Fruit fly (Drosophila melanogaster) whole organism, embryonic: ENCODE measurements around the gene CG31141.

ENCODE experiments used
- Aef1 ChIP-seq: fragments of 200-800 bp; sonication (Bioruptor generic); IDR thresholded peaks from 3 replicates; pipeline ENCODE4 v1.3.6; 2022; ENCODE audit warnings: missing biosample characterization, missing genetic modification characterization
- CG11085 ChIP-seq: fragments of 200-800 bp; sonication (Bioruptor generic); IDR thresholded peaks from 2 replicates; pipeline ENCODE4 v1.3.6; 2022; ENCODE audit warnings: missing biosample characterization, missing genetic modification characterization
- CG12299 ChIP-seq: fragments of 200-800 bp; sonication (Bioruptor generic); optimal IDR thresholded peaks from 2 replicates; lab custom pipeline; 2018; ENCODE audit warnings: missing biosample characterization, mild to moderate bottlenecking, missing genetic modification characterization
- CG17359 ChIP-seq: fragments of 200-800 bp; sonication (Bioruptor generic); optimal IDR thresholded peaks from 3 replicates; lab custom pipeline; 2018; ENCODE audit warnings: missing biosample characterization, mild to moderate bottlenecking, missing genetic modification characterization, moderate library complexity
- CG1792 ChIP-seq: fragments of 200-800 bp; sonication (Bioruptor generic); optimal IDR thresholded peaks from 2 replicates; lab custom pipeline; 2016; ENCODE audit warnings: missing biosample characterization, missing genetic modification characterization
- CG18262 ChIP-seq: fragments of 200-800 bp; optimal IDR thresholded peaks from 3 replicates; lab custom pipeline; 2019; ENCODE audit warnings: missing biosample characterization, mild to moderate bottlenecking, missing genetic modification characterization, moderate library complexity
- CG2202 ChIP-seq: fragments of 200-800 bp; sonication (Bioruptor generic); optimal IDR thresholded peaks from 2 replicates; lab custom pipeline; 2018; ENCODE audit warnings: missing biosample characterization, mild to moderate bottlenecking, missing genetic modification characterization
- CG31441 ChIP-seq: fragments of 200-800 bp; sonication (Bioruptor generic); IDR thresholded peaks from 2 replicates; pipeline ENCODE4 v1.3.6; 2022; ENCODE audit warnings: missing biosample characterization, missing genetic modification characterization
- CG4328 ChIP-seq: fragments of 200-800 bp; sonication (Bioruptor generic); optimal IDR thresholded peaks from 3 replicates; lab custom pipeline; 2017; ENCODE audit warnings: missing biosample characterization, missing genetic modification reagents, missing genetic modification characterization
- CG8388 ChIP-seq: fragments of 200-800 bp; sonication (Bioruptor generic); optimal IDR thresholded peaks from 2 replicates; lab custom pipeline; 2019; ENCODE audit warnings: missing biosample characterization, mild to moderate bottlenecking, missing genetic modification characterization, moderate library complexity
- CG8944 ChIP-seq: fragments of 200-800 bp; sonication (Bioruptor generic); optimal IDR thresholded peaks from 3 replicates; lab custom pipeline; 2016; ENCODE audit warnings: missing biosample characterization, missing genetic modification characterization
- CG9797 ChIP-seq: fragments of 200-800 bp; sonication (Bioruptor generic); optimal IDR thresholded peaks from 3 replicates; lab custom pipeline; 2018; ENCODE audit warnings: missing biosample characterization, mild to moderate bottlenecking, missing genetic modification characterization
- CG9932 ChIP-seq: fragments of 200-800 bp; sonication (Bioruptor generic); IDR thresholded peaks from 2 replicates; pipeline ENCODE4 v1.3.6; 2022; ENCODE audit warnings: missing biosample characterization, missing genetic modification characterization
- D19B ChIP-seq: fragments of 200-800 bp; sonication (Bioruptor generic); optimal IDR thresholded peaks from 2 replicates; lab custom pipeline; 2017; ENCODE audit warnings: missing biosample characterization, mild to moderate bottlenecking, missing genetic modification characterization
- Dad ChIP-seq: fragments of 200-800 bp; sonication (Bioruptor generic); optimal IDR thresholded peaks from 3 replicates; lab custom pipeline; 2016; ENCODE audit warnings: missing biosample characterization, missing genetic modification characterization
- Deaf1 ChIP-seq: fragments of 200-800 bp; optimal IDR thresholded peaks from 3 replicates; lab custom pipeline; 2019; ENCODE audit warnings: missing biosample characterization, mild to moderate bottlenecking, missing genetic modification characterization, moderate library complexity
- E2f1 ChIP-seq: fragments of 200-800 bp; sonication (Bioruptor generic); IDR thresholded peaks from 2 replicates; pipeline ENCODE4 v1.3.6; 2022; ENCODE audit warnings: missing biosample characterization, missing genetic modification characterization
- H15 ChIP-seq: fragments of 200-800 bp; sonication (Bioruptor generic); IDR thresholded peaks from 3 replicates; pipeline ENCODE4 v1.3.6; 2022; ENCODE audit warnings: missing biosample characterization, missing genetic modification characterization
- Hr51 ChIP-seq, 2 experiments: fragments of 200-800 bp; sonication (Bioruptor generic); optimal IDR thresholded peaks; 2 replicates in 1 of 2; 3 replicates in 1 of 2; lab custom pipeline; 2016 to 2018; ENCODE audit warnings: missing biosample characterization in 2 of 2, missing genetic modification characterization in 2 of 2, mild to moderate bottlenecking in 1 of 2, moderate library complexity in 1 of 2
- Kr ChIP-seq: fragments of 200-800 bp; sonication (Bioruptor generic); optimal IDR thresholded peaks from 2 replicates; lab custom pipeline; 2017; ENCODE audit warnings: missing biosample characterization, mild to moderate bottlenecking, missing genetic modification characterization
- Meics ChIP-seq: fragments of 200-800 bp; sonication (Bioruptor generic); optimal IDR thresholded peaks from 2 replicates; lab custom pipeline; 2017; ENCODE audit warnings: missing biosample characterization, mild to moderate bottlenecking, missing genetic modification characterization
- Optix ChIP-seq: fragments of 200-800 bp; sonication (Bioruptor generic); IDR thresholded peaks from 3 replicates; pipeline ENCODE4 v1.3.6; 2022; ENCODE audit warnings: missing biosample characterization, missing genetic modification characterization
- PHDP ChIP-seq: fragments of 200-800 bp; sonication (Bioruptor generic); optimal IDR thresholded peaks from 3 replicates; lab custom pipeline; 2018; ENCODE audit warnings: missing biosample characterization, mild to moderate bottlenecking, missing genetic modification characterization, moderate library complexity
- Ptx1 ChIP-seq: fragments of 200-800 bp; sonication (Bioruptor generic); IDR thresholded peaks from 2 replicates; pipeline ENCODE4 v1.3.6; 2022; ENCODE audit warnings: missing biosample characterization, missing genetic modification characterization
- Xrp1 ChIP-seq: fragments of 200-800 bp; sonication (Bioruptor generic); IDR thresholded peaks from 2 replicates; pipeline ENCODE4 v1.3.6; 2022; ENCODE audit warnings: missing biosample characterization, missing genetic modification characterization
- amos ChIP-seq: fragments of 200-800 bp; sonication (Bioruptor generic); IDR thresholded peaks from 2 replicates; pipeline ENCODE4 v1.3.6; 2022; ENCODE audit warnings: missing biosample characterization, missing genetic modification characterization; ENCODE audit not compliant: partially characterized antibody
- aop ChIP-seq: fragments of 200-800 bp; sonication (Bioruptor generic); IDR thresholded peaks from 2 replicates; pipeline ENCODE4 v1.3.6; 2022; ENCODE audit warnings: missing biosample characterization, missing genetic modification characterization
- az2 ChIP-seq: fragments of 200-800 bp; sonication (Bioruptor generic); optimal IDR thresholded peaks from 3 replicates; lab custom pipeline; 2016; ENCODE audit warnings: missing biosample characterization, missing genetic modification characterization
- bowl ChIP-seq: fragments of 200-800 bp; sonication (Bioruptor generic); IDR thresholded peaks from 2 replicates; pipeline ENCODE4 v1.3.6; 2022; ENCODE audit warnings: missing biosample characterization, missing genetic modification characterization
- chm ChIP-seq: fragments of 200-800 bp; sonication (Bioruptor generic); IDR thresholded peaks from 2 replicates; pipeline ENCODE4 v1.3.6; 2022; ENCODE audit warnings: missing biosample characterization, missing genetic modification characterization
- corto ChIP-seq: fragments of 200-800 bp; sonication (Bioruptor generic); optimal IDR thresholded peaks from 2 replicates; lab custom pipeline; 2016; ENCODE audit warnings: missing biosample characterization, mild to moderate bottlenecking, missing genetic modification characterization, moderate library complexity
- croc ChIP-seq: fragments of 200-800 bp; sonication (Bioruptor generic); conservative IDR thresholded peaks from 3 replicates; pipeline ENCODE4 v1.3.6; 2022; ENCODE audit warnings: missing biosample characterization, missing genetic modification characterization
- cwo ChIP-seq: fragments of 200-800 bp; sonication (Bioruptor generic); optimal IDR thresholded peaks from 3 replicates; lab custom pipeline; 2017; ENCODE audit warnings: missing biosample characterization, missing genetic modification characterization, mild to moderate bottlenecking, moderate library complexity, missing genetic modification reagents
- dmrt11E ChIP-seq: fragments of 200-800 bp; sonication (Bioruptor generic); optimal IDR thresholded peaks from 3 replicates; lab custom pipeline; 2018; ENCODE audit warnings: missing biosample characterization, mild to moderate bottlenecking, missing genetic modification characterization, moderate library complexity
- esg ChIP-seq: fragments of 200-800 bp; sonication (Bioruptor generic); conservative IDR thresholded peaks from 2 replicates; pipeline ENCODE4 v1.3.6; 2022; ENCODE audit warnings: missing biosample characterization, missing genetic modification characterization
- ftz-f1 ChIP-seq: fragments of 200-800 bp; sonication (Bioruptor generic); optimal IDR thresholded peaks from 2 replicates; lab custom pipeline; 2016; ENCODE audit warnings: missing biosample characterization, missing genetic modification characterization
- h ChIP-seq: fragments of >200 bp; optimal IDR thresholded peaks from 2 replicates; lab custom pipeline; 2017
- ind ChIP-seq: fragments of 200-800 bp; sonication (Bioruptor generic); optimal IDR thresholded peaks from 3 replicates; lab custom pipeline; 2016; ENCODE audit warnings: missing biosample characterization, missing genetic modification characterization
- jing ChIP-seq: fragments of 200-800 bp; sonication (Bioruptor generic); optimal IDR thresholded peaks from 2 replicates; lab custom pipeline; 2018; ENCODE audit warnings: missing biosample characterization, mild to moderate bottlenecking, missing genetic modification characterization
- kay ChIP-seq: fragments of 200-800 bp; sonication (Bioruptor generic); optimal IDR thresholded peaks from 2 replicates; lab custom pipeline; 2016; ENCODE audit warnings: missing biosample characterization, missing genetic modification characterization
- lab ChIP-seq: fragments of 200-800 bp; sonication (Bioruptor generic); optimal IDR thresholded peaks from 3 replicates; lab custom pipeline; 2017; ENCODE audit warnings: missing biosample characterization, missing genetic modification characterization, mild to moderate bottlenecking, moderate library complexity, missing genetic modification reagents
- pb ChIP-seq: fragments of 200-800 bp; sonication (Bioruptor generic); optimal IDR thresholded peaks from 3 replicates; lab custom pipeline; 2016; ENCODE audit warnings: missing biosample characterization, missing genetic modification characterization
- peb ChIP-seq: fragments of 200-800 bp; sonication (Bioruptor generic); IDR thresholded peaks from 2 replicates; pipeline ENCODE4 v1.3.6; 2022; ENCODE audit warnings: missing biosample characterization, missing genetic modification characterization
- pho ChIP-seq: fragments of 200-800 bp; sonication (Bioruptor generic); optimal IDR thresholded peaks from 2 replicates; lab custom pipeline; 2016; ENCODE audit warnings: missing biosample characterization, missing genetic modification characterization
- seq ChIP-seq: fragments of 200-800 bp; sonication (Bioruptor generic); IDR thresholded peaks from 2 replicates; pipeline ENCODE4 v1.3.6; 2022; ENCODE audit warnings: missing biosample characterization, missing genetic modification characterization
- sug ChIP-seq: fragments of 200-800 bp; optimal IDR thresholded peaks from 2 replicates; lab custom pipeline; 2019; ENCODE audit warnings: missing biosample characterization, mild to moderate bottlenecking, missing genetic modification characterization, moderate library complexity
- ttk ChIP-seq: fragments of 200-800 bp; sonication (Bioruptor generic); IDR thresholded peaks from 2 replicates; pipeline ENCODE4 v2.1.2; 2022; ENCODE audit warnings: missing biosample characterization, missing genetic modification characterization
- usp ChIP-seq: fragments of >200 bp; optimal IDR thresholded peaks from 2 replicates; lab custom pipeline; 2017; ENCODE audit warnings: missing biosample characterization, missing genetic modification characterization
- vvl ChIP-seq: fragments of 200-800 bp; sonication (Bioruptor generic); IDR thresholded peaks from 2 replicates; pipeline ENCODE4 v1.3.6; 2022; ENCODE audit warnings: missing biosample characterization, missing genetic modification characterization
- zfh1 ChIP-seq: fragments of 200-800 bp; sonication (Bioruptor generic); IDR thresholded peaks from 3 replicates; pipeline ENCODE4 v1.3.6; 2022; ENCODE audit warnings: missing biosample characterization, missing genetic modification characterization

Gene CG31141

dm6 chr3R:23888273-23889220 is 34.6 kb upstream of the CG31141 start (continued):
- no peak for TF ChIP-seq ftz-f1 (GFP tag; lab: Kevin White, UChicago)
- peak in 1 of 2 experiments; percentile 30 for TF ChIP-seq Hr51 (GFP tag; optimal IDR thresholded peaks at IDR 0.05; lab: Kevin White, UChicago)
- peak; percentile 14 for TF ChIP-seq Meics (GFP tag; lab: Kevin White, UChicago)
- no peak for TF ChIP-seq CG8944 (GFP tag; lab: Kevin White, UChicago)
- peak; percentile 24; the same call in 1 of the 2 replicates for TF ChIP-seq Ptx1 (GFP tag; lab: Robert Waterston, UW)
- no peak for TF ChIP-seq h (lab: Kevin White, UChicago)
- no peak for TF ChIP-seq pb (GFP tag; lab: Kevin White, UChicago)
- TF ChIP-seq chm (GFP tag; lab: Robert Waterston, UW) = no peak
- no peak for TF ChIP-seq kay (GFP tag; lab: Kevin White, UChicago)
- TF ChIP-seq jing (GFP tag; lab: Kevin White, UChicago) = peak; percentile 17
- 0 out of 3 replicates have a peak, but pooled peaks have one; percentile 14 for TF ChIP-seq Aef1
- TF ChIP-seq croc (GFP tag; lab: Robert Waterston, UW) = no peak
- TF ChIP-seq CG8388 = peak; percentile 3
- peak; percentile 23 for TF ChIP-seq CG17359
- peak; percentile 66 for TF ChIP-seq corto (GFP tag; lab: Kevin White, UChicago)
- TF ChIP-seq esg (GFP tag; lab: Robert Waterston, UW) = no peak
- peak; percentile 9 for TF ChIP-seq Deaf1 (tag; lab: Kevin White, UChicago)
- TF ChIP-seq D19B (GFP tag; lab: Kevin White, UChicago) = no peak
- peak; percentile 50; the same call in 1 of the 2 replicates for TF ChIP-seq Xrp1 (GFP tag; lab: Robert Waterston, UW)
- TF ChIP-seq ind (GFP tag; lab: Kevin White, UChicago) = peak; percentile 25
- peak; percentile 3 for TF ChIP-seq dmrt11E (tag; lab: Kevin White, UChicago)
- TF ChIP-seq CG4328 (GFP tag; lab: Kevin White, UChicago) = no peak
- no peak for TF ChIP-seq bowl
- 0 out of 2 replicates have a peak, but pooled peaks have one; percentile 13 for TF ChIP-seq CG31441 (GFP tag; lab: Robert Waterston, UW)
- TF ChIP-seq peb (GFP tag; lab: Robert Waterston, UW) = peak; percentile 14; the same call in 1 of the 2 replicates
- TF ChIP-seq CG11085 (GFP tag; lab: Robert Waterston, UW) = no peak
- no peak for TF ChIP-seq Kr (GFP tag; lab: Kevin White, UChicago)
- TF ChIP-seq CG18262 = peak; percentile 23
- TF ChIP-seq ttk (GFP tag; lab: Robert Waterston, UW) = no peak
- TF ChIP-seq az2 (GFP tag; lab: Kevin White, UChicago) = no peak
- no peak for TF ChIP-seq H15
- peak; percentile 28; the same call in 1 of the 2 replicates for TF ChIP-seq CG9932
- TF ChIP-seq PHDP (tag; lab: Kevin White, UChicago) = peak; percentile 21
- TF ChIP-seq vvl (GFP tag; lab: Robert Waterston, UW) = peak; percentile 37; the same call in 1 of the 2 replicates
- no peak for TF ChIP-seq CG12299 (tag; lab: Kevin White, UChicago)
- 0 out of 3 replicates have a peak, but pooled peaks have one; percentile 36 for TF ChIP-seq zfh1 (GFP tag; lab: Robert Waterston, UW)

- TF ChIP-seq sug (tag; lab: Kevin White, UChicago) (peak; percentile 58), usp (GFP tag; lab: Kevin White, UChicago) (no peak), CG31441 (GFP tag; lab: Robert Waterston, UW) (no peak), aop (GFP tag; lab: Robert Waterston, UW) (no peak), lab (GFP tag; lab: Kevin White, UChicago) (peak; percentile 49), CG2202 (tag; lab: Kevin White, UChicago) (no peak), CG1792 (GFP tag; lab: Kevin White, UChicago) (no peak), cwo (GFP tag; lab: Kevin White, UChicago) (no peak), Dad (GFP tag; lab: Kevin White, UChicago) (peak; percentile 12), Optix (no peak), seq (no peak), amos (GFP tag; lab: Robert Waterston, UW) (no peak), pho (GFP tag; lab: Kevin White, UChicago) (no peak), E2f1 (GFP tag; lab: Robert Waterston, UW) (no peak), CG9797 (GFP tag; lab: Kevin White, UChicago) (peak; percentile 93)
These were observed 33.2 kb upstream of the CG31141 start, which contains the start of gene Pli for dm6 chr3R:23889922-23890321. Pli (minus strand) TSS chr3R:23890052.
